Fruit fly (Drosophila melanogaster): ENCODE data around the gene CG6908.

DNA sequence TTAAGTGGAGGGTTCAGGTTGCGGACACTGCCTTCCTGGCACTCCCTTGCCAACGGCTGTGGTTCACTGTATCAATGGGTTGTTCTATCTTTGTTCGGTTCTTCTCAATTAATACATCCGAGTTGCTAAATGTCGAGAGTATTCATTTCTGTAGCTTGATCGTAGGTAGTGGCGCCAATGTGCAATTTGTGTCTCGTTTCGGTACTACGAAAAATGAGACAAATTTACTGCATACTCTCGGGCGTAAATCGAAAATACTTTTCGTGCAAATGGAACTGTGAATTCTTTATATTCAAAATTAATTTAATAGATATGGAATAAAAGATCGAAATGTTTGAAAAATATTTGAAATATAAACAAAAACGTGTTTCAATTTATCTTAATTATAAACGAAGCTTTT, 24.3 kb downstream of the CG6908 start:
- TF ChIP-seq CG9705 (GFP tag; optimal IDR thresholded peaks at IDR 0.05) (no peak), foxo (GFP tag; optimal IDR thresholded peaks at IDR 0.05) (peak in 1 of 2 experiments; percentile 14), pan (optimal IDR thresholded peaks at IDR 0.05) (no peak), OdsH (GFP tag; optimal IDR thresholded peaks at IDR 0.05) (no peak), CrebA (GFP tag; optimal IDR thresholded peaks at IDR 0.05; ENCODE audit: borderline replicate concordance) (no peak), Vsx2 (GFP tag; optimal IDR thresholded peaks at IDR 0.05; ENCODE audit: partially characterized antibody) (no peak), Dfd (GFP tag; optimal IDR thresholded peaks at IDR 0.05) (no peak), GATAd (GFP tag; optimal IDR thresholded peaks at IDR 0.05) (no peak), Rel (GFP tag; optimal IDR thresholded peaks at IDR 0.05) (no peak), Rel (tag; optimal IDR thresholded peaks at IDR 0.05) (no peak), psq (GFP tag; optimal IDR thresholded peaks at IDR 0.05) (no peak)
